Worm (Caenorhabditis elegans) whole organism, L4 larva: ENCODE measurements around the gene T16G12.7.

Source experiments
- Y48G9A.11 ChIP-seq: fragments of 200-800 bp; sonication (Bioruptor generic); IDR thresholded peaks from 2 replicates; pipeline ENCODE4 v1.3.6; 2022; ENCODE audit warnings: missing genetic modification reagents, missing genetic modification characterization, missing compliant biosample characterization
- Y5F2A.4 ChIP-seq: fragments of 200-800 bp; sonication (Bioruptor generic); optimal IDR thresholded peaks from 2 replicates; lab custom pipeline; 2018; ENCODE audit warnings: mild to moderate bottlenecking, missing genetic modification characterization, missing compliant biosample characterization
- ZK546.5 ChIP-seq, 2 experiments: sonication (generic microtip); optimal IDR thresholded peaks; 2 replicates each; lab custom pipeline; 2017; ENCODE audit warnings: missing biosample characterization in 2 of 2, missing genetic modification characterization in 2 of 2
- ctbp-1 ChIP-seq: fragments of 200-800 bp; sonication (Bioruptor generic); IDR thresholded peaks from 2 replicates; pipeline ENCODE4 v1.3.6; 2022; ENCODE audit warnings: missing genetic modification reagents, missing genetic modification characterization, missing compliant biosample characterization
- lin-38 ChIP-seq: fragments of 200-800 bp; sonication (Bioruptor generic); IDR thresholded peaks from 2 replicates; pipeline ENCODE4 v1.3.6; 2022; ENCODE audit warnings: missing genetic modification reagents, missing genetic modification characterization, missing compliant biosample characterization
- lin-39 ChIP-seq: fragments of 150-350 bp; optimal IDR thresholded peaks from 2 replicates; lab custom pipeline; 2014; ENCODE audit warnings: missing biosample characterization, missing genetic modification reagents, missing genetic modification characterization
- mdl-1 ChIP-seq, 2 experiments: fragments of 150-350 bp in 1 of 2; sonication (generic microtip) in 1 of 2; optimal IDR thresholded peaks; 2 replicates each; lab custom pipeline; 2014 to 2017; ENCODE audit warnings: missing biosample characterization in 2 of 2, missing genetic modification characterization in 2 of 2
- skn-1 ChIP-seq: fragments of 150-350 bp; optimal IDR thresholded peaks from 2 replicates; lab custom pipeline; 2014; ENCODE audit warnings: missing biosample characterization, missing genetic modification characterization
- unc-39 ChIP-seq: sonication (generic microtip); optimal IDR thresholded peaks from 2 replicates; lab custom pipeline; 2017; ENCODE audit warnings: missing biosample characterization, missing genetic modification characterization
- unc-62 ChIP-seq, 3 experiments: fragments of 150-350 bp in 1 of 3; sonication (generic microtip); optimal IDR thresholded peaks in 2 of 3; peaks in 1 of 3; 1 replicate in 1 of 3; 2 replicates in 2 of 3; lab custom pipeline; 2014 to 2017; ENCODE audit warnings: missing biosample characterization in 3 of 3, missing genetic modification characterization in 3 of 3, missing genetic modification reagents in 3 of 3, missing genotype in 1 of 3
- zip-11 ChIP-seq: fragments of 200-800 bp; sonication (Bioruptor generic); IDR thresholded peaks from 2 replicates; pipeline ENCODE4 v1.3.6; 2022; ENCODE audit warnings: missing genetic modification characterization, missing compliant biosample characterization
- ztf-7 ChIP-seq: fragments of 150-350 bp; optimal IDR thresholded peaks from 2 replicates; lab custom pipeline; 2014; ENCODE audit warnings: missing biosample characterization, missing genetic modification characterization

DNA sequence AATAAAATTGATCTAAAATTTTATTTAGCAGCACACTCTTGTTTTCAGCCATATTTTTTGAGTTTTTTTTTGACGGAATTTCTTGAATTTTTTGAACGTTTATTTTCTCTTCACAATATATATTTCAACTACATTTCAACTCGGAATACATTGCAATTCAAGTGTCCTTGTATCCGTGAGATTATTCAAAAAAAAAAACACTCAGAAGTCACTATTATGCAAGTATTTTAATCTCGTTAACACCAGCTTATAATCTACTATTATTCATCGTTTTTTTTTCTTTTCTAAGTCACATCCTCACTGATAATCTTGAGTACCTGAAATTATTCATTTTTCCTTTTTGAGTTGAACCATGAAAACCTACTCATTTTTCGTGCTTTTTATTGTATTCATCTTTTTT lies 16.5 kb downstream of the T16G12.7 start, which contains the start of gene ins-21:
- no peak for TF ChIP-seq unc-62 (GFP tag; optimal IDR thresholded peaks at IDR 0.05 in 1 of 2; lab: Kevin White, UChicago)
- no peak for TF ChIP-seq unc-62 (tag; optimal IDR thresholded peaks at IDR 0.05; lab: Kevin White, UChicago)
- TF ChIP-seq ztf-7 (tag; lab: Kevin White, UChicago), result no peak
- TF ChIP-seq ZK546.5 (tag; optimal IDR thresholded peaks at IDR 0.05; lab: Kevin White, UChicago), result no peak
- TF ChIP-seq lin-39, result no peak
- TF ChIP-seq unc-39 (tag; lab: Kevin White, UChicago), result no peak
- TF ChIP-seq mdl-1 (tag; optimal IDR thresholded peaks at IDR 0.05; lab: Kevin White, UChicago), result no peak
- TF ChIP-seq skn-1 (tag; lab: Kevin White, UChicago), result no peak
- TF ChIP-seq Y5F2A.4 (GFP tag; lab: Kevin White, UChicago), result no peak
- no peak for TF ChIP-seq lin-38 (GFP tag; lab: Robert Waterston, UW)
- TF ChIP-seq ctbp-1 (GFP tag; lab: Robert Waterston, UW), result no peak
- TF ChIP-seq zip-11 (GFP tag; lab: Robert Waterston, UW), result no peak
- TF ChIP-seq Y48G9A.11 (GFP tag; lab: Robert Waterston, UW), result no peak
